Worm (Caenorhabditis elegans): ENCODE measurements around the gene F02E11.3.
A peak's percentile ranks its signal among the peaks of the same experiment; 100 is the strongest.

Gene F02E11.3

ce11 chrII:3310957-3311657, 36.3 kb upstream of the F02E11.3 start:
- TF ChIP-seq unc-120 (tag; optimal IDR thresholded peaks at IDR 0.05; ENCODE audit: poor library complexity, severe bottlenecking) (peak; percentile 4), hlh-1 (tag; optimal IDR thresholded peaks at IDR 0.05) (peak; percentile 72), pha-4 (tag; optimal IDR thresholded peaks at IDR 0.05) (no peak), mep-1 (tag; optimal IDR thresholded peaks at IDR 0.05) (no peak), sem-2 (GFP tag; optimal IDR thresholded peaks at IDR 0.05) (no peak), tbx-8 (GFP tag; optimal IDR thresholded peaks at IDR 0.05) (no peak), blmp-1 (tag; optimal IDR thresholded peaks at IDR 0.05) (no peak), elt-1 (tag; optimal IDR thresholded peaks at IDR 0.05; ENCODE audit: borderline replicate concordance, insufficient read depth) (no peak)

- TF ChIP-seq zip-8 (tag; optimal IDR thresholded peaks at IDR 0.05), result peak; percentile 80
- TF ChIP-seq lin-32 (GFP tag; optimal IDR thresholded peaks at IDR 0.05), result peak; percentile 44
- peak; percentile 60 for TF ChIP-seq cnd-1 (tag; optimal IDR thresholded peaks at IDR 0.05)
These were observed 35.1 kb upstream of the F02E11.3 start for ce11 chrII:3309963-3310362.

- no peak for TF ChIP-seq flh-1 (GFP tag; optimal IDR thresholded peaks at IDR 0.05)
- TF ChIP-seq ces-1 (GFP tag; optimal IDR thresholded peaks at IDR 0.05), result peak; percentile 45
- TF ChIP-seq nhr-237 (tag; optimal IDR thresholded peaks at IDR 0.05), result no peak
- TF ChIP-seq pha-4 (tag; optimal IDR thresholded peaks at IDR 0.05), result peak; percentile 21
These were observed 28.8 kb upstream of the F02E11.3 start for ce11 chrII:3303582-3303981.

- TF ChIP-seq ceh-39 (tag; optimal IDR thresholded peaks at IDR 0.05) (no peak), mls-2 (tag; optimal IDR thresholded peaks at IDR 0.05) (no peak), unc-120 (tag; optimal IDR thresholded peaks at IDR 0.05; ENCODE audit: poor library complexity, severe bottlenecking) (no peak), hlh-1 (tag; optimal IDR thresholded peaks at IDR 0.05) (no peak), elt-3 (tag; optimal IDR thresholded peaks at IDR 0.05) (no peak), zip-8 (tag; optimal IDR thresholded peaks at IDR 0.05) (no peak), lsy-2 (tag; optimal IDR thresholded peaks at IDR 0.05) (no peak), mep-1 (tag; optimal IDR thresholded peaks at IDR 0.05) (no peak), nhr-76 (tag; optimal IDR thresholded peaks at IDR 0.05) (no peak), cnd-1 (tag; optimal IDR thresholded peaks at IDR 0.05) (no peak)
These were observed 24.6 kb upstream of the F02E11.3 start, which contains the start of gene btb-22 for ce11 chrII:3299457-3299856. Gene btb-22 (plus strand): TSS chrII:3299757.

ce11 chrII:3297914-3298313, 23.1 kb upstream of the F02E11.3 start, which contains the start of gene btb-18:
Gene btb-18 (plus strand): TSS chrII:3298214.
- no peak for TF ChIP-seq tbx-8 (GFP tag; optimal IDR thresholded peaks at IDR 0.05)
- no peak for TF ChIP-seq ztf-11 (tag; optimal IDR thresholded peaks at IDR 0.05)
- no peak for TF ChIP-seq nhr-28 (tag; optimal IDR thresholded peaks at IDR 0.05)
- TF ChIP-seq elt-1 (tag; optimal IDR thresholded peaks at IDR 0.05; ENCODE audit: borderline replicate concordance, insufficient read depth), result no peak
- TF ChIP-seq pha-4 (tag; optimal IDR thresholded peaks at IDR 0.05), result no peak
- TF ChIP-seq unc-62 (GFP tag; optimal IDR thresholded peaks at IDR 0.05), result no peak
- no peak for TF ChIP-seq sem-2 (GFP tag; optimal IDR thresholded peaks at IDR 0.05)
- no peak for TF ChIP-seq unc-120 (tag; optimal IDR thresholded peaks at IDR 0.05; ENCODE audit: poor library complexity, severe bottlenecking)
- TF ChIP-seq ceh-43 (GFP tag; optimal IDR thresholded peaks at IDR 0.05), result no peak
- TF ChIP-seq mep-1 (tag; optimal IDR thresholded peaks at IDR 0.05), result no peak
- TF ChIP-seq ceh-83 (GFP tag; optimal IDR thresholded peaks at IDR 0.05), result no peak
- TF ChIP-seq bed-3 (GFP tag; optimal IDR thresholded peaks at IDR 0.05), result no peak
- TF ChIP-seq M03D4.4 (tag; optimal IDR thresholded peaks at IDR 0.05), result no peak
- TF ChIP-seq blmp-1 (tag; optimal IDR thresholded peaks at IDR 0.05), result no peak
- no peak for TF ChIP-seq nhr-237 (tag; optimal IDR thresholded peaks at IDR 0.05)
- TF ChIP-seq sptf-1 (tag; optimal IDR thresholded peaks at IDR 0.05), result no peak
- no peak for TF ChIP-seq flh-1 (GFP tag; optimal IDR thresholded peaks at IDR 0.05)

ce11 chrII:3296644-3297043, 21.8 kb upstream of the F02E11.3 start, which contains the start of gene btb-16:
Gene btb-16 (plus strand): TSS chrII:3296883.
- no peak for TF ChIP-seq ceh-43 (GFP tag; optimal IDR thresholded peaks at IDR 0.05)
- TF ChIP-seq nhr-2 (tag; optimal IDR thresholded peaks at IDR 0.05), result no peak
- no peak for TF ChIP-seq unc-120 (tag; optimal IDR thresholded peaks at IDR 0.05; ENCODE audit: poor library complexity, severe bottlenecking)
- TF ChIP-seq nhr-12 (tag; optimal IDR thresholded peaks at IDR 0.05), result no peak
